Worm (Caenorhabditis elegans) whole organism, L4 larva: ENCODE data around the gene T10D4.11.

Source experiments
- D1046.2 ChIP-seq: fragments of 200-800 bp; sonication (Bioruptor generic); IDR thresholded peaks from 2 replicates; pipeline ENCODE4 v1.3.6; 2022; ENCODE audit warnings: missing genetic modification characterization, missing compliant biosample characterization
- R02D3.7 ChIP-seq: fragments of 150-350 bp; sonication (generic microtip); optimal IDR thresholded peaks from 3 replicates; lab custom pipeline; 2014; ENCODE audit warnings: missing biosample characterization, missing genetic modification characterization
- Y5F2A.4 ChIP-seq: fragments of 200-800 bp; sonication (Bioruptor generic); optimal IDR thresholded peaks from 2 replicates; lab custom pipeline; 2018; ENCODE audit warnings: mild to moderate bottlenecking, missing genetic modification characterization, missing compliant biosample characterization
- ZK546.5 ChIP-seq, 2 experiments: sonication (generic microtip); optimal IDR thresholded peaks; 2 replicates each; lab custom pipeline; 2017; ENCODE audit warnings: missing biosample characterization in 2 of 2, missing genetic modification characterization in 2 of 2
- ceh-62 ChIP-seq: sonication (generic microtip); optimal IDR thresholded peaks from 2 replicates; lab custom pipeline; 2017; ENCODE audit warnings: missing biosample characterization, missing genetic modification characterization
- ces-1 ChIP-seq: fragments of 150-350 bp; sonication (generic microtip); optimal IDR thresholded peaks from 4 replicates; lab custom pipeline; 2014; ENCODE audit warnings: missing biosample characterization, missing genetic modification reagents, missing genetic modification characterization
- daf-12 ChIP-seq: fragments of 150-350 bp; optimal IDR thresholded peaks from 2 replicates; lab custom pipeline; 2014; ENCODE audit warnings: missing biosample characterization, missing genetic modification reagents, missing genetic modification characterization
- lin-13 ChIP-seq: fragments of 150-350 bp; optimal IDR thresholded peaks from 2 replicates; lab custom pipeline; 2014; ENCODE audit warnings: missing biosample characterization, missing genetic modification reagents, missing genetic modification characterization
- mdl-1 ChIP-seq, 2 experiments: fragments of 150-350 bp in 1 of 2; sonication (generic microtip) in 1 of 2; optimal IDR thresholded peaks; 2 replicates each; lab custom pipeline; 2014 to 2017; ENCODE audit warnings: missing biosample characterization in 2 of 2, missing genetic modification characterization in 2 of 2
- nhr-77 ChIP-seq: fragments of 150-350 bp; optimal IDR thresholded peaks from 2 replicates; lab custom pipeline; 2014; ENCODE audit warnings: missing biosample characterization, missing genetic modification characterization
- unc-62 ChIP-seq, 3 experiments: fragments of 150-350 bp in 1 of 3; sonication (generic microtip); optimal IDR thresholded peaks in 2 of 3; peaks in 1 of 3; 1 replicate in 1 of 3; 2 replicates in 2 of 3; lab custom pipeline; 2014 to 2017; ENCODE audit warnings: missing biosample characterization in 3 of 3, missing genetic modification characterization in 3 of 3, missing genetic modification reagents in 3 of 3, missing genotype in 1 of 3
- zip-11 ChIP-seq: fragments of 200-800 bp; sonication (Bioruptor generic); IDR thresholded peaks from 2 replicates; pipeline ENCODE4 v1.3.6; 2022; ENCODE audit warnings: missing genetic modification characterization, missing compliant biosample characterization

DNA sequence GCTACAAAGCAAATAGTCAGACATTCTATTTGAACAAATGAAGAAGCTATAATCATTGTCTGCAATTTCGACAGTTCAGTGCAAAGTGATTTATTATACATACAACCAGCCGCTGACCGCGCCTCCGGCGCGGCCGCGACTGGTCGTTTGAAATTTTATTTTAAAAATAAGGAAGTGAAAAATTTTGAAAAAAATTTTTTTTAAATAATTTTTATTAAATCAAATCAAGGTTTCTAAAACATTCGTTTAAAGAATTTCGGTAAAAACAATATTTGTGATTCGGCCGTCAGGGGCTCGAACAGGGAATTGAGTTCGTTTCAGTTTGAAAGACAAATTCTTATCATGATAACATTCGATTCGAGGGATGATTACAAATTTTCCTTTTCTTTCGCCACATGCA lies 22.8 kb upstream of the T10D4.11 start, which contains the start of gene Y27F2A.10:
- TF ChIP-seq D1046.2 (GFP tag; lab: Robert Waterston, UW) (no peak), daf-12 (tag; lab: Kevin White, UChicago) (no peak), unc-62 (GFP tag; optimal IDR thresholded peaks at IDR 0.05 in 1 of 2; lab: Kevin White, UChicago) (no peak), unc-62 (tag; optimal IDR thresholded peaks at IDR 0.05; lab: Kevin White, UChicago) (no peak), zip-11 (GFP tag; lab: Robert Waterston, UW) (no peak), ces-1 (no peak), nhr-77 (tag; lab: Kevin White, UChicago) (no peak), lin-13 (GFP tag; lab: Kevin White, UChicago) (no peak), R02D3.7 (tag; lab: Kevin White, UChicago) (no peak), ZK546.5 (tag; optimal IDR thresholded peaks at IDR 0.05; lab: Kevin White, UChicago) (no peak), Y5F2A.4 (GFP tag; lab: Kevin White, UChicago) (no peak), ceh-62 (tag; lab: Kevin White, UChicago) (no peak), mdl-1 (tag; optimal IDR thresholded peaks at IDR 0.05; lab: Kevin White, UChicago) (no peak)
